Fruit fly (Drosophila melanogaster) whole organism, embryonic: ENCODE data around the gene Jhbp11.

Experiments
- Abd-B ChIP-seq: fragments of 200-800 bp; sonication (Bioruptor generic); optimal IDR thresholded peaks from 2 replicates; lab custom pipeline; 2018; ENCODE audit warnings: missing biosample characterization, mild to moderate bottlenecking, missing genetic modification characterization, moderate library complexity
- Awh ChIP-seq: fragments of 200-800 bp; sonication (Bioruptor generic); IDR thresholded peaks from 2 replicates; pipeline ENCODE4, ENCODE4 v1.3.6; 2022; ENCODE audit warnings: missing biosample characterization, missing genetic modification characterization
- C15 ChIP-seq: fragments of 200-800 bp; sonication (Bioruptor generic); IDR thresholded peaks from 3 replicates; pipeline ENCODE4 v1.3.6; 2022; ENCODE audit warnings: missing biosample characterization, missing genetic modification characterization
- CG10959 ChIP-seq: fragments of 200-800 bp; sonication (Bioruptor generic); IDR thresholded peaks from 2 replicates; pipeline ENCODE4 v1.3.6; 2022; ENCODE audit warnings: missing biosample characterization, missing genetic modification characterization
- CG11723 ChIP-seq: fragments of 200-800 bp; sonication (Bioruptor generic); optimal IDR thresholded peaks from 2 replicates; lab custom pipeline; 2017; ENCODE audit warnings: missing biosample characterization, mild to moderate bottlenecking, missing genetic modification characterization
- CG12071 ChIP-seq: fragments of 200-800 bp; sonication (Bioruptor generic); optimal IDR thresholded peaks from 3 replicates; lab custom pipeline; 2018; ENCODE audit warnings: missing biosample characterization, mild to moderate bottlenecking, missing genetic modification characterization
- CG16863 ChIP-seq: fragments of 200-800 bp; sonication (Bioruptor generic); optimal IDR thresholded peaks from 3 replicates; lab custom pipeline; 2016; ENCODE audit warnings: missing biosample characterization, missing genetic modification characterization
- CG17186 ChIP-seq: fragments of 200-800 bp; sonication (Bioruptor generic); optimal IDR thresholded peaks from 3 replicates; lab custom pipeline; 2017; ENCODE audit warnings: missing biosample characterization, missing genetic modification reagents, missing genetic modification characterization
- CG17328 ChIP-seq: fragments of 200-800 bp; sonication (Bioruptor generic); IDR thresholded peaks from 2 replicates; pipeline ENCODE4 v1.3.6; 2022; ENCODE audit warnings: missing biosample characterization, missing genetic modification characterization
- CG17359 ChIP-seq: fragments of 200-800 bp; sonication (Bioruptor generic); optimal IDR thresholded peaks from 3 replicates; lab custom pipeline; 2018; ENCODE audit warnings: missing biosample characterization, mild to moderate bottlenecking, missing genetic modification characterization, moderate library complexity
- CG31388 ChIP-seq: fragments of 200-800 bp; sonication (Bioruptor generic); optimal IDR thresholded peaks from 2 replicates; lab custom pipeline; 2016; ENCODE audit warnings: missing biosample characterization, missing genetic modification characterization
- CG31441 ChIP-seq: fragments of 200-800 bp; sonication (Bioruptor generic); IDR thresholded peaks from 2 replicates; pipeline ENCODE4 v1.3.6; 2022; ENCODE audit warnings: missing biosample characterization, missing genetic modification characterization
- CG32772 ChIP-seq: fragments of 200-800 bp; sonication (Bioruptor generic); IDR thresholded peaks from 2 replicates; pipeline ENCODE4 v1.3.6; 2022; ENCODE audit warnings: missing biosample characterization, missing genetic modification characterization
- CG3407 ChIP-seq: fragments of 200-800 bp; sonication (Bioruptor generic); optimal IDR thresholded peaks from 2 replicates; lab custom pipeline; 2018; ENCODE audit warnings: missing biosample characterization, mild to moderate bottlenecking, missing genetic modification characterization
- CG5953 ChIP-seq: fragments of 200-800 bp; sonication (Bioruptor generic); IDR thresholded peaks from 2 replicates; pipeline ENCODE4 v1.3.6; 2022; ENCODE audit warnings: missing biosample characterization, missing genetic modification characterization
- CG6175 ChIP-seq: fragments of 200-800 bp; sonication (Bioruptor generic); IDR thresholded peaks from 3 replicates; pipeline ENCODE4 v1.3.6; 2022; ENCODE audit warnings: missing biosample characterization, missing genetic modification characterization
- CG6254 ChIP-seq: fragments of 200-800 bp; sonication (Bioruptor generic); optimal IDR thresholded peaks from 3 replicates; lab custom pipeline; 2017; ENCODE audit warnings: mild to moderate bottlenecking, missing biosample characterization, missing genetic modification reagents, missing genetic modification characterization
- CG7271 ChIP-seq: fragments of 200-800 bp; sonication (Bioruptor generic); optimal IDR thresholded peaks from 2 replicates; lab custom pipeline; 2018; ENCODE audit warnings: missing biosample characterization, mild to moderate bottlenecking, missing genetic modification characterization, moderate library complexity
- CG7963 ChIP-seq: fragments of 200-800 bp; sonication (Bioruptor generic); IDR thresholded peaks from 3 replicates; pipeline ENCODE4 v1.3.6; 2022; ENCODE audit warnings: missing biosample characterization, missing genetic modification characterization; ENCODE audit not compliant: partially characterized antibody
- Dref ChIP-seq: fragments of 200-800 bp; sonication (Bioruptor generic); IDR thresholded peaks from 2 replicates; pipeline ENCODE4 v1.3.6; 2022; ENCODE audit warnings: missing biosample characterization, missing genetic modification characterization
- Eip74EF ChIP-seq, 2 experiments: fragments of 200-800 bp in 1 of 2; fragments of >200 bp in 1 of 2; sonication (Bioruptor generic) in 1 of 2; optimal IDR thresholded peaks; 2 replicates each; lab custom pipeline; 2017 to 2019; ENCODE audit warnings: missing biosample characterization in 2 of 2, missing genetic modification characterization in 2 of 2, mild to moderate bottlenecking in 1 of 2, moderate library complexity in 1 of 2
- H15 ChIP-seq: fragments of 200-800 bp; sonication (Bioruptor generic); IDR thresholded peaks from 3 replicates; pipeline ENCODE4 v1.3.6; 2022; ENCODE audit warnings: missing biosample characterization, missing genetic modification characterization
- Hsf ChIP-seq: fragments of 200-800 bp; sonication (Bioruptor generic); optimal IDR thresholded peaks from 3 replicates; lab custom pipeline; 2016; ENCODE audit warnings: missing biosample characterization, missing genetic modification characterization
- Meics ChIP-seq: fragments of 200-800 bp; sonication (Bioruptor generic); optimal IDR thresholded peaks from 2 replicates; lab custom pipeline; 2017; ENCODE audit warnings: missing biosample characterization, mild to moderate bottlenecking, missing genetic modification characterization
- Mrtf ChIP-seq: fragments of 200-800 bp; sonication (Bioruptor generic); IDR thresholded peaks from 3 replicates; pipeline ENCODE4 v1.3.6; 2022; ENCODE audit warnings: missing biosample characterization, missing genetic modification characterization
- PHDP ChIP-seq: fragments of 200-800 bp; sonication (Bioruptor generic); optimal IDR thresholded peaks from 3 replicates; lab custom pipeline; 2018; ENCODE audit warnings: missing biosample characterization, mild to moderate bottlenecking, missing genetic modification characterization, moderate library complexity
- Sin3A ChIP-seq: fragments of >200 bp; optimal IDR thresholded peaks from 2 replicates; lab custom pipeline; 2018
- Sox100B ChIP-seq: fragments of 200-800 bp; sonication (Bioruptor generic); optimal IDR thresholded peaks from 3 replicates; lab custom pipeline; 2018; ENCODE audit warnings: missing biosample characterization, mild to moderate bottlenecking, missing genetic modification characterization
- Stat92E ChIP-seq, 3 experiments: fragments of >200 bp in 2 of 3; fragments of 200-800 bp in 1 of 3; sonication (Bioruptor generic) in 1 of 3; optimal IDR thresholded peaks; 2 replicates each; lab custom pipeline; 2017 to 2019; ENCODE audit warnings: missing biosample characterization in 3 of 3, missing genetic modification characterization in 3 of 3, mild to moderate bottlenecking in 1 of 3, moderate library complexity in 1 of 3
- bigmax ChIP-seq: fragments of 200-800 bp; sonication (Bioruptor generic); optimal IDR thresholded peaks from 2 replicates; lab custom pipeline; 2018; ENCODE audit warnings: missing biosample characterization, mild to moderate bottlenecking, missing genetic modification characterization
- chif ChIP-seq, 2 experiments: fragments of 200-800 bp; sonication (Bioruptor generic); optimal IDR thresholded peaks; 3 replicates each; lab custom pipeline; 2016; ENCODE audit warnings: missing biosample characterization in 2 of 2, missing genetic modification characterization in 2 of 2
- disco-r ChIP-seq: fragments of 200-800 bp; sonication (Bioruptor generic); optimal IDR thresholded peaks from 2 replicates; lab custom pipeline; 2016; ENCODE audit warnings: missing biosample characterization, missing genetic modification characterization
- dmrt11E ChIP-seq: fragments of 200-800 bp; sonication (Bioruptor generic); optimal IDR thresholded peaks from 3 replicates; lab custom pipeline; 2018; ENCODE audit warnings: missing biosample characterization, mild to moderate bottlenecking, missing genetic modification characterization, moderate library complexity
- ftz-f1 ChIP-seq: fragments of 200-800 bp; sonication (Bioruptor generic); optimal IDR thresholded peaks from 2 replicates; lab custom pipeline; 2016; ENCODE audit warnings: missing biosample characterization, missing genetic modification characterization
- gfzf ChIP-seq: fragments of 200-800 bp; sonication (Bioruptor generic); optimal IDR thresholded peaks from 2 replicates; lab custom pipeline; 2016; ENCODE audit warnings: missing biosample characterization, mild to moderate bottlenecking, missing genetic modification characterization, moderate library complexity
- gsb-n ChIP-seq: fragments of 200-800 bp; sonication (Bioruptor generic); optimal IDR thresholded peaks from 3 replicates; lab custom pipeline; 2018; ENCODE audit warnings: missing biosample characterization, mild to moderate bottlenecking, missing genetic modification characterization
- h ChIP-seq: fragments of >200 bp; optimal IDR thresholded peaks from 2 replicates; lab custom pipeline; 2017
- ham ChIP-seq: fragments of 200-800 bp; sonication (Bioruptor generic); IDR thresholded peaks from 2 replicates; pipeline ENCODE4 v1.3.6; 2022; ENCODE audit warnings: missing biosample characterization, missing genetic modification characterization
- kay ChIP-seq: fragments of 200-800 bp; sonication (Bioruptor generic); optimal IDR thresholded peaks from 2 replicates; lab custom pipeline; 2016; ENCODE audit warnings: missing biosample characterization, missing genetic modification characterization
- knrl ChIP-seq: fragments of 200-800 bp; sonication (Bioruptor generic); IDR thresholded peaks from 3 replicates; pipeline ENCODE4 v1.3.6; 2022; ENCODE audit warnings: missing biosample characterization, missing genetic modification characterization; ENCODE audit not compliant: partially characterized antibody
- oc ChIP-seq: fragments of 200-800 bp; sonication (Bioruptor generic); optimal IDR thresholded peaks from 2 replicates; lab custom pipeline; 2018; ENCODE audit warnings: missing biosample characterization, mild to moderate bottlenecking, missing genetic modification characterization, moderate library complexity
- odd ChIP-seq: fragments of 200-800 bp; sonication (Bioruptor generic); optimal IDR thresholded peaks from 2 replicates; lab custom pipeline; 2017; ENCODE audit warnings: missing biosample characterization, mild to moderate bottlenecking, missing genetic modification characterization
- onecut ChIP-seq: fragments of 200-800 bp; sonication (Bioruptor generic); IDR thresholded peaks from 2 replicates; pipeline ENCODE4 v1.3.6; 2022; ENCODE audit warnings: missing biosample characterization, missing genetic modification characterization
- org-1 ChIP-seq: fragments of 200-800 bp; sonication (Bioruptor generic); optimal IDR thresholded peaks from 2 replicates; lab custom pipeline; 2017; ENCODE audit warnings: missing biosample characterization, missing genetic modification characterization
- pzg ChIP-seq: fragments of 200-800 bp; sonication (Bioruptor generic); optimal IDR thresholded peaks from 3 replicates; lab custom pipeline; 2018; ENCODE audit warnings: missing biosample characterization, mild to moderate bottlenecking, missing genetic modification characterization, moderate library complexity
- salm ChIP-seq: fragments of 200-800 bp; sonication (Bioruptor generic); optimal IDR thresholded peaks from 2 replicates; lab custom pipeline; 2018; ENCODE audit warnings: missing biosample characterization, mild to moderate bottlenecking, missing genetic modification characterization
- scrt ChIP-seq: fragments of 200-800 bp; sonication (Bioruptor generic); optimal IDR thresholded peaks from 2 replicates; lab custom pipeline; 2018; ENCODE audit warnings: missing biosample characterization, mild to moderate bottlenecking, missing genetic modification characterization, moderate library complexity
- sqz ChIP-seq: fragments of 200-800 bp; sonication (Bioruptor generic); optimal IDR thresholded peaks from 3 replicates; lab custom pipeline; 2018; ENCODE audit warnings: missing biosample characterization, mild to moderate bottlenecking, missing genetic modification characterization
- wor ChIP-seq: fragments of 200-800 bp; sonication (Bioruptor generic); IDR thresholded peaks from 2 replicates; pipeline ENCODE4 v1.3.6; 2022; ENCODE audit warnings: missing biosample characterization, missing genetic modification characterization
- z ChIP-seq: fragments of 200-800 bp; sonication (Bioruptor generic); IDR thresholded peaks from 3 replicates; pipeline ENCODE4 v1.3.6; 2022; ENCODE audit warnings: missing biosample characterization, missing genetic modification characterization

The Jhbp11 gene

dm6 chr3R:27069810-27070625, 31.0 kb upstream of the Jhbp11 start, which contains the start of gene spz:
Gene spz, minus strand, starts transcription at chr3R:27070070.
- TF ChIP-seq CG6175 (GFP tag; lab: Robert Waterston, UW) (0 out of 3 replicates have a peak, but pooled peaks have one; percentile 49), ham (GFP tag; lab: Robert Waterston, UW) (no peak), CG11723 (no peak), Meics (peak; percentile 7), H15 (no peak), onecut (GFP tag; lab: Robert Waterston, UW) (no peak), Mrtf (GFP tag; lab: Robert Waterston, UW) (no peak), Dref (no peak), salm (tag; lab: Kevin White, UChicago) (no peak), CG31441 (GFP tag; lab: Robert Waterston, UW) (no peak), Eip74EF (GFP tag; optimal IDR thresholded peaks at IDR 0.05; lab: Kevin White, UChicago) (no peak), CG32772 (no peak), PHDP (tag; lab: Kevin White, UChicago) (no peak), gfzf (GFP tag; lab: Kevin White, UChicago) (no peak), CG12071 (GFP tag; lab: Kevin White, UChicago) (no peak), scrt (GFP tag; lab: Kevin White, UChicago) (no peak), Awh (GFP tag; lab: Robert Waterston, UW) (peak; percentile 72), C15 (GFP tag; lab: Robert Waterston, UW) (no peak), Abd-B (GFP tag; lab: Kevin White, UChicago) (peak; percentile 23), z (GFP tag; lab: Robert Waterston, UW) (0 out of 3 replicates have a peak, but pooled peaks have one; percentile 36), CG17328 (GFP tag; lab: Robert Waterston, UW) (no peak), h (lab: Kevin White, UChicago) (no peak), Stat92E (GFP tag; optimal IDR thresholded peaks at IDR 0.05; lab: Kevin White, UChicago) (no peak), CG5953 (GFP tag; lab: Robert Waterston, UW) (no peak), odd (GFP tag; lab: Kevin White, UChicago) (no peak), org-1 (GFP tag; lab: Kevin White, UChicago) (no peak), Sox100B (GFP tag; lab: Kevin White, UChicago) (peak; percentile 8), dmrt11E (tag; lab: Kevin White, UChicago) (no peak), CG6254 (GFP tag; lab: Kevin White, UChicago) (no peak), CG7963 (GFP tag; lab: Robert Waterston, UW) (no peak), CG31388 (GFP tag; lab: Kevin White, UChicago) (no peak), wor (no peak), CG16863 (no peak), knrl (GFP tag; lab: Robert Waterston, UW) (no peak), chif (GFP tag; optimal IDR thresholded peaks at IDR 0.05; lab: Kevin White, UChicago) (no peak), sqz (GFP tag; lab: Kevin White, UChicago) (no peak), disco-r (GFP tag; lab: Kevin White, UChicago) (no peak), CG3407 (GFP tag; lab: Kevin White, UChicago) (no peak), Hsf (GFP tag; lab: Kevin White, UChicago) (peak; percentile 24), gsb-n (tag; lab: Kevin White, UChicago) (no peak), bigmax (GFP tag; lab: Kevin White, UChicago) (no peak), ftz-f1 (peak; percentile 60), pzg (GFP tag; lab: Kevin White, UChicago) (no peak), CG17359 (tag; lab: Kevin White, UChicago) (peak; percentile 50), kay (peak; percentile 70), CG10959 (GFP tag; lab: Robert Waterston, UW) (no peak), CG7271 (tag; lab: Kevin White, UChicago) (no peak), oc (tag; lab: Kevin White, UChicago) (peak; percentile 37), Sin3A (lab: Kevin White, UChicago) (no peak), CG17186 (no peak)
